Worm (Caenorhabditis elegans): Measurements from ENCODE around the gene R144.12.

R144.12 gene

ce11 chrIII:5024393-5024964 lies 17.7 kb upstream of the R144.12 start, which contains the start of gene pcf-11:
pcf-11 (plus strand) TSS chrIII:5024914.
- TF ChIP-seq C06A6.2 (GFP tag; conservative IDR thresholded peaks at IDR 0.05) (0 out of 2 replicates have a peak, but pooled peaks have one; percentile 13), ztf-18 (tag; optimal IDR thresholded peaks at IDR 0.05) (peak; percentile 46), let-607 (tag; optimal IDR thresholded peaks at IDR 0.05) (peak; percentile 33 to 36), B0336.3 (GFP tag; IDR thresholded peaks at IDR 0.05) (no peak), tlf-1 (GFP tag; optimal IDR thresholded peaks at IDR 0.05) (peak; percentile 54), F23B12.7 (tag; optimal IDR thresholded peaks at IDR 0.05; ENCODE audit: insufficient read depth) (peak; percentile 3), snpc-1.3 (tag; optimal IDR thresholded peaks at IDR 0.05; ENCODE audit: insufficient read depth) (peak; percentile 12), ceh-91 (GFP tag; IDR thresholded peaks at IDR 0.05) (no peak), lin-40 (tag; optimal IDR thresholded peaks at IDR 0.05) (peak; percentile 1), F33H1.4 (GFP tag; IDR thresholded peaks at IDR 0.05) (peak; percentile 73), madf-10 (tag; optimal IDR thresholded peaks at IDR 0.05) (peak; percentile 14), gei-17 (GFP tag; optimal IDR thresholded peaks at IDR 0.05) (no peak), ama-1 (optimal IDR thresholded peaks at IDR 0.05) (no peak), ama-1 (GFP tag; optimal IDR thresholded peaks at IDR 0.05) (no peak), dox-1 (GFP tag; IDR thresholded peaks at IDR 0.05) (no peak), tbp1 (GFP tag; optimal IDR thresholded peaks at IDR 0.05) (peak; percentile 15), zfh-2 (GFP tag; conservative IDR thresholded peaks at IDR 0.05) (peak; percentile 73), snpc-4 (GFP tag; optimal IDR thresholded peaks at IDR 0.05) (no peak), snpc-4 (tag; optimal IDR thresholded peaks at IDR 0.05) (peak in 2 of 4 experiments; percentile 17 to 31), ekl-4 (GFP tag; IDR thresholded peaks at IDR 0.05) (0 out of 2 replicates have a peak, but pooled peaks have one; percentile 20), cebp-1 (GFP tag; IDR thresholded peaks at IDR 0.05) (no peak), cebp-1 (tag; optimal IDR thresholded peaks at IDR 0.05) (peak; percentile 47), lin-35 (GFP tag; optimal IDR thresholded peaks at IDR 0.05) (peak in 1 of 3 experiments; percentile 58), nfyb-1 (GFP tag; IDR thresholded peaks at IDR 0.05) (no peak), snpc-3.4 (tag; optimal IDR thresholded peaks at IDR 0.05) (peak; percentile 26), lin-54 (GFP tag; optimal IDR thresholded peaks at IDR 0.05) (peak; percentile 17), nhr-80 (tag; optimal IDR thresholded peaks at IDR 0.05) (peak; percentile 24), B0261.1 (tag; optimal IDR thresholded peaks at IDR 0.05) (no peak), attf-5 (GFP tag; optimal IDR thresholded peaks at IDR 0.05) (peak; percentile 26), T07F8.4 (tag; optimal IDR thresholded peaks at IDR 0.05) (no peak), Y53F4B.3 (GFP tag; IDR thresholded peaks at IDR 0.05) (no peak), hmg-1.2 (GFP tag; IDR thresholded peaks at IDR 0.05) (peak; percentile 46; the same call in 1 of the 2 replicates), ZK185.1 (tag; optimal IDR thresholded peaks at IDR 0.05; ENCODE audit: poor library complexity, severe bottlenecking) (peak; percentile 5), mcd-1 (GFP tag; IDR thresholded peaks at IDR 0.05) (peak; percentile 36; the same call in 1 of the 2 replicates), lag-1 (GFP tag; IDR thresholded peaks at IDR 0.05) (no peak)

ce11 chrIII:5023642-5024041 lies 16.9 kb upstream of the R144.12 start:
- TF ChIP-seq Y53G8AR.9 (GFP tag; conservative IDR thresholded peaks at IDR 0.05) = no peak
- TF ChIP-seq nfyb-1 (GFP tag; IDR thresholded peaks at IDR 0.05) = 0 out of 2 replicates have a peak, but pooled peaks have one; percentile 12
- no peak for TF ChIP-seq ccch-3 (GFP tag; optimal IDR thresholded peaks at IDR 0.05)
- peak; percentile 43 for TF ChIP-seq ama-1 (optimal IDR thresholded peaks at IDR 0.05)
- no peak for TF ChIP-seq ama-1 (GFP tag; optimal IDR thresholded peaks at IDR 0.05)
- peak in 1 of 3 experiments; percentile 4 for TF ChIP-seq lin-35 (GFP tag; optimal IDR thresholded peaks at IDR 0.05)
